Fruit fly (Drosophila melanogaster) whole organism, embryonic: Measurements from ENCODE around the gene CG8319.
A peak's percentile ranks its signal among the peaks of the same experiment; 100 is the strongest.

Experiments
- B-H1 ChIP-seq: fragments of 200-800 bp; sonication (Bioruptor generic); IDR thresholded peaks from 3 replicates; pipeline ENCODE4 v1.3.6; 2022; ENCODE audit warnings: missing biosample characterization, missing genetic modification characterization
- CG10209 ChIP-seq: fragments of 200-800 bp; sonication (Bioruptor generic); optimal IDR thresholded peaks from 3 replicates; lab custom pipeline; 2017; ENCODE audit warnings: missing biosample characterization, mild to moderate bottlenecking, missing genetic modification characterization, missing genetic modification reagents
- CG10366 ChIP-seq: fragments of 200-800 bp; sonication (Bioruptor generic); IDR thresholded peaks from 2 replicates; pipeline ENCODE4 v1.3.6; 2022; ENCODE audit warnings: missing biosample characterization, missing genetic modification characterization
- CG11247 ChIP-seq: fragments of 200-800 bp; sonication (Bioruptor generic); IDR thresholded peaks from 2 replicates; pipeline ENCODE4 v1.3.6; 2022; ENCODE audit warnings: missing biosample characterization, missing genetic modification characterization
- CG11398 ChIP-seq: fragments of 200-800 bp; sonication (Bioruptor generic); optimal IDR thresholded peaks from 2 replicates; lab custom pipeline; 2016; ENCODE audit warnings: missing biosample characterization, missing genetic modification characterization
- CG11695 ChIP-seq: fragments of 200-800 bp; sonication (Bioruptor generic); IDR thresholded peaks from 3 replicates; pipeline ENCODE4 v1.3.6; 2022; ENCODE audit warnings: missing biosample characterization, missing genetic modification characterization
- CG11696 ChIP-seq: fragments of 200-800 bp; sonication (Bioruptor generic); IDR thresholded peaks from 2 replicates; pipeline ENCODE4 v1.3.6; 2022; ENCODE audit warnings: missing biosample characterization, missing genetic modification characterization
- CG12071 ChIP-seq: fragments of 200-800 bp; sonication (Bioruptor generic); optimal IDR thresholded peaks from 3 replicates; lab custom pipeline; 2018; ENCODE audit warnings: missing biosample characterization, mild to moderate bottlenecking, missing genetic modification characterization
- CG14667 ChIP-seq: fragments of 200-800 bp; sonication (Bioruptor generic); IDR thresholded peaks from 2 replicates; pipeline ENCODE4 v1.3.6; 2022; ENCODE audit warnings: missing biosample characterization, missing genetic modification characterization
- CG14710 ChIP-seq: fragments of 200-800 bp; sonication (Bioruptor generic); optimal IDR thresholded peaks from 3 replicates; lab custom pipeline; 2019; ENCODE audit warnings: missing biosample characterization, mild to moderate bottlenecking, missing genetic modification characterization, moderate library complexity
- CG15696 ChIP-seq: fragments of 200-800 bp; sonication (Bioruptor generic); optimal IDR thresholded peaks from 2 replicates; lab custom pipeline; 2019; ENCODE audit warnings: missing biosample characterization, mild to moderate bottlenecking, missing genetic modification characterization, moderate library complexity
- CG1647 ChIP-seq: fragments of 200-800 bp; sonication (Bioruptor generic); optimal IDR thresholded peaks from 3 replicates; lab custom pipeline; 2016; ENCODE audit warnings: missing biosample characterization, missing genetic modification characterization
- CG17186 ChIP-seq: fragments of 200-800 bp; sonication (Bioruptor generic); optimal IDR thresholded peaks from 3 replicates; lab custom pipeline; 2017; ENCODE audit warnings: missing biosample characterization, missing genetic modification reagents, missing genetic modification characterization
- CG17912 ChIP-seq: fragments of 200-800 bp; sonication (Bioruptor generic); optimal IDR thresholded peaks from 2 replicates; lab custom pipeline; 2018; ENCODE audit warnings: missing biosample characterization, mild to moderate bottlenecking, missing genetic modification characterization
- CG30403 ChIP-seq: fragments of 200-800 bp; sonication (Bioruptor generic); optimal IDR thresholded peaks from 3 replicates; lab custom pipeline; 2016; ENCODE audit warnings: missing biosample characterization, missing genetic modification characterization
- CG3281 ChIP-seq: fragments of 200-800 bp; sonication (Bioruptor generic); optimal IDR thresholded peaks from 3 replicates; lab custom pipeline; 2017; ENCODE audit warnings: missing biosample characterization, mild to moderate bottlenecking, missing genetic modification characterization
- CG4707 ChIP-seq: fragments of 200-800 bp; sonication (Bioruptor generic); optimal IDR thresholded peaks from 2 replicates; lab custom pipeline; 2018; ENCODE audit warnings: missing biosample characterization, mild to moderate bottlenecking, missing genetic modification characterization, moderate library complexity
- CG6813 ChIP-seq: fragments of 200-800 bp; sonication (Bioruptor generic); optimal IDR thresholded peaks from 2 replicates; lab custom pipeline; 2017; ENCODE audit warnings: missing biosample characterization, missing genetic modification characterization, mild to moderate bottlenecking, moderate library complexity, missing genetic modification reagents
- CG6854 ChIP-seq: fragments of 200-800 bp; sonication (Bioruptor generic); optimal IDR thresholded peaks from 3 replicates; lab custom pipeline; 2017; ENCODE audit warnings: missing biosample characterization, mild to moderate bottlenecking, missing genetic modification characterization
- CG9797 ChIP-seq: fragments of 200-800 bp; sonication (Bioruptor generic); optimal IDR thresholded peaks from 3 replicates; lab custom pipeline; 2018; ENCODE audit warnings: missing biosample characterization, mild to moderate bottlenecking, missing genetic modification characterization
- CG9932 ChIP-seq: fragments of 200-800 bp; sonication (Bioruptor generic); IDR thresholded peaks from 2 replicates; pipeline ENCODE4 v1.3.6; 2022; ENCODE audit warnings: missing biosample characterization, missing genetic modification characterization
- E2f1 ChIP-seq: fragments of 200-800 bp; sonication (Bioruptor generic); IDR thresholded peaks from 2 replicates; pipeline ENCODE4 v1.3.6; 2022; ENCODE audit warnings: missing biosample characterization, missing genetic modification characterization
- HLHmδ ChIP-seq: fragments of 200-800 bp; sonication (Bioruptor generic); optimal IDR thresholded peaks from 2 replicates; lab custom pipeline; 2018; ENCODE audit warnings: missing biosample characterization, mild to moderate bottlenecking, missing genetic modification characterization, moderate library complexity
- Opbp ChIP-seq: fragments of 200-800 bp; sonication (Bioruptor generic); IDR thresholded peaks from 3 replicates; pipeline ENCODE4 v1.3.6; 2022; ENCODE audit warnings: missing biosample characterization, missing genetic modification characterization; ENCODE audit not compliant: partially characterized antibody
- Optix ChIP-seq: fragments of 200-800 bp; sonication (Bioruptor generic); IDR thresholded peaks from 3 replicates; pipeline ENCODE4 v1.3.6; 2022; ENCODE audit warnings: missing biosample characterization, missing genetic modification characterization
- Scr ChIP-seq: fragments of 200-800 bp; sonication (Bioruptor generic); IDR thresholded peaks from 2 replicates; pipeline ENCODE4 v1.3.6; 2022; ENCODE audit warnings: missing biosample characterization, missing genetic modification characterization; ENCODE audit not compliant: partially characterized antibody
- Six4 ChIP-seq: fragments of 200-800 bp; sonication (Bioruptor generic); optimal IDR thresholded peaks from 2 replicates; lab custom pipeline; 2016; ENCODE audit warnings: missing biosample characterization, missing genetic modification characterization
- Spps ChIP-seq: fragments of 200-800 bp; sonication (Bioruptor generic); optimal IDR thresholded peaks from 2 replicates; lab custom pipeline; 2018; ENCODE audit warnings: missing biosample characterization, mild to moderate bottlenecking, missing genetic modification characterization
- Sry-β ChIP-seq: fragments of 200-800 bp; sonication (Bioruptor generic); optimal IDR thresholded peaks from 2 replicates; lab custom pipeline; 2018; ENCODE audit warnings: missing biosample characterization, mild to moderate bottlenecking, missing genetic modification characterization, moderate library complexity
- TFAM ChIP-seq: fragments of 200-800 bp; sonication (Bioruptor generic); optimal IDR thresholded peaks from 2 replicates; lab custom pipeline; 2017; ENCODE audit warnings: missing biosample characterization, missing genetic modification characterization, inconsistent platforms
- abd-A ChIP-seq: fragments of 200-800 bp; sonication (Bioruptor generic); optimal IDR thresholded peaks from 3 replicates; lab custom pipeline; 2019; ENCODE audit warnings: missing biosample characterization, mild to moderate bottlenecking, missing genetic modification characterization, moderate library complexity
- ato ChIP-seq: fragments of 200-800 bp; sonication (Bioruptor generic); IDR thresholded peaks from 2 replicates; pipeline ENCODE4 v1.3.6; 2022; ENCODE audit warnings: missing biosample characterization, missing genetic modification characterization; ENCODE audit not compliant: partially characterized antibody
- bcd ChIP-seq: fragments of 200-800 bp; sonication (Bioruptor generic); optimal IDR thresholded peaks from 2 replicates; lab custom pipeline; 2017; ENCODE audit warnings: missing biosample characterization, mild to moderate bottlenecking, missing genetic modification characterization
- cad ChIP-seq: fragments of >200 bp; optimal IDR thresholded peaks from 2 replicates; lab custom pipeline; 2017; ENCODE audit warnings: missing biosample characterization, missing genetic modification characterization
- chinmo ChIP-seq: fragments of 200-800 bp; sonication (Bioruptor generic); IDR thresholded peaks from 4 replicates; pipeline ENCODE4 v1.3.6; 2022; ENCODE audit warnings: missing biosample characterization, missing genetic modification characterization; ENCODE audit not compliant: partially characterized antibody
- dimm ChIP-seq: fragments of 200-800 bp; sonication (Bioruptor generic); IDR thresholded peaks from 2 replicates; pipeline ENCODE4 v1.3.6; 2022; ENCODE audit warnings: missing biosample characterization, missing genetic modification characterization
- dysf ChIP-seq: fragments of 200-800 bp; sonication (Bioruptor generic); IDR thresholded peaks from 3 replicates; pipeline ENCODE4 v1.3.6; 2022; ENCODE audit warnings: missing biosample characterization, missing genetic modification characterization
- grau ChIP-seq: fragments of 200-800 bp; optimal IDR thresholded peaks from 3 replicates; lab custom pipeline; 2019; ENCODE audit warnings: missing biosample characterization, mild to moderate bottlenecking, missing genetic modification characterization, moderate library complexity
- gsb-n ChIP-seq: fragments of 200-800 bp; sonication (Bioruptor generic); optimal IDR thresholded peaks from 3 replicates; lab custom pipeline; 2018; ENCODE audit warnings: missing biosample characterization, mild to moderate bottlenecking, missing genetic modification characterization
- hbn ChIP-seq: fragments of 200-800 bp; sonication (Bioruptor generic); IDR thresholded peaks from 2 replicates; pipeline ENCODE4 v1.3.6; 2022; ENCODE audit warnings: missing biosample characterization, missing genetic modification characterization; ENCODE audit not compliant: partially characterized antibody
- inv ChIP-seq: fragments of 200-800 bp; sonication (Bioruptor generic); IDR thresholded peaks from 2 replicates; pipeline ENCODE4 v1.3.6; 2022; ENCODE audit warnings: missing biosample characterization, missing genetic modification characterization; ENCODE audit not compliant: partially characterized antibody
- lola ChIP-seq, 3 experiments: fragments of >200 bp in 2 of 3; fragments of 200-800 bp in 1 of 3; sonication (Bioruptor generic) in 1 of 3; optimal IDR thresholded peaks; 2 replicates each; lab custom pipeline; 2017 to 2019; ENCODE audit warnings: missing biosample characterization in 3 of 3, missing genetic modification characterization in 3 of 3, mild to moderate bottlenecking in 1 of 3, moderate library complexity in 1 of 3
- nau ChIP-seq: fragments of 200-800 bp; sonication (Bioruptor generic); optimal IDR thresholded peaks from 3 replicates; lab custom pipeline; 2017; ENCODE audit warnings: missing biosample characterization, mild to moderate bottlenecking, missing genetic modification characterization, missing genetic modification reagents
- pan ChIP-seq, 4 experiments: fragments of >200 bp in 3 of 4; fragments of 200-800 bp in 1 of 4; sonication (Bioruptor generic) in 1 of 4; optimal IDR thresholded peaks in 3 of 4; IDR thresholded peaks in 1 of 4; 2 replicates each; pipeline versions ENCODE4 v1.3.6 to Lab custom; 2017 to 2022; ENCODE audit warnings: missing biosample characterization in 2 of 4, missing genetic modification characterization in 2 of 4, mixed read lengths in 1 of 4
- sob ChIP-seq: fragments of 200-800 bp; sonication (Bioruptor generic); IDR thresholded peaks from 2 replicates; pipeline ENCODE4 v1.3.6; 2022; ENCODE audit warnings: missing biosample characterization, missing genetic modification characterization
- trh ChIP-seq: fragments of 200-800 bp; sonication (Bioruptor generic); optimal IDR thresholded peaks from 2 replicates; lab custom pipeline; 2016; ENCODE audit warnings: missing biosample characterization, missing genetic modification characterization
- usp ChIP-seq: fragments of >200 bp; optimal IDR thresholded peaks from 2 replicates; lab custom pipeline; 2017; ENCODE audit warnings: missing biosample characterization, missing genetic modification characterization
- wdn ChIP-seq: fragments of 200-800 bp; sonication (Bioruptor generic); IDR thresholded peaks from 2 replicates; pipeline ENCODE4 v1.3.6; 2022; ENCODE audit warnings: missing biosample characterization, missing genetic modification characterization
- yki ChIP-seq: fragments of >200 bp; optimal IDR thresholded peaks from 3 replicates; lab custom pipeline; 2018
- zf30C ChIP-seq: fragments of 200-800 bp; sonication (Bioruptor generic); optimal IDR thresholded peaks from 3 replicates; lab custom pipeline; 2018; ENCODE audit warnings: missing biosample characterization, mild to moderate bottlenecking, missing genetic modification characterization

The CG8319 gene

DNA sequence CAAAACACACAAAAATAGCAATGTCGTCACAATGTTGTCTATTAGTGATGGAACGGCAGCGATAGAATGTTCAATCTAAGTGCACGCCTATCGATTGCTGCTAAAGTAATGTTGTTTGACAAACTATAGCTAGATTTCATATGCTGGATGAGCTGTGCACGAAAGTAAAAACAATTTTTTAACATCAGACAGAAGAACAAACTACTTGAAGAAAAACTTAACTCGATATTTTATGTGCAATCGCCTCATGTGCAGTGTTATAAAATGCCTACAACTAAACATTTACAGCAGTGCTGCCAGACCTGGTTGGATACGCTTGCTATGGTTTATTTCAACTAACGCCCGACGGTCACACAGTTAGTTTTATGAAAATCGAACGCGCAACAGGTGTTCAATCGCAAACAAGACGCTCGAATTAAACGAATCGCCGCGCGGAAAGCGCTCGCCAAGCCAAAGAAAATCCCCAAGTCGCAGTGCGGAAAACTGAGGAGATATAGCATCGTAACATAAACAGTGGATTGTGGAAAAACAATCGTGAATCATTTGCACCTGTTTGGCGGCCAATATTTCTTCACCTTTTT, 36.1 kb upstream of the CG8319 start, which contains the start of the genes bocks and CG8312 (continued):
- TF ChIP-seq chinmo (GFP tag; lab: Robert Waterston, UW) (no peak), B-H1 (GFP tag; lab: Robert Waterston, UW) (no peak), CG6854 (GFP tag; lab: Kevin White, UChicago) (peak; percentile 1), E2f1 (no peak), pan (optimal IDR thresholded peaks at IDR 0.05; lab: Kevin White, UChicago) (no peak), pan (GFP tag; optimal IDR thresholded peaks at IDR 0.05 in 1 of 2, IDR thresholded peaks at IDR 0.05 in 1 of 2) (no peak), CG14710 (tag; lab: Kevin White, UChicago) (peak; percentile 86), CG17912 (GFP tag; lab: Kevin White, UChicago) (peak; percentile 64), CG14667 (GFP tag; lab: Robert Waterston, UW) (no peak), CG12071 (GFP tag; lab: Kevin White, UChicago) (peak; percentile 17), CG4707 (GFP tag; lab: Kevin White, UChicago) (no peak), wdn (GFP tag; lab: Robert Waterston, UW) (no peak), CG11247 (GFP tag; lab: Robert Waterston, UW) (no peak), cad (GFP tag; lab: Kevin White, UChicago) (no peak), Optix (GFP tag; lab: Robert Waterston, UW) (no peak), CG15696 (no peak), CG1647 (peak; percentile 17), Sry-β (peak; percentile 30), TFAM (GFP tag; lab: Kevin White, UChicago) (no peak), CG6813 (GFP tag; lab: Kevin White, UChicago) (no peak), zf30C (GFP tag; lab: Kevin White, UChicago) (no peak), usp (GFP tag; lab: Kevin White, UChicago) (no peak), CG10209 (GFP tag; lab: Kevin White, UChicago) (peak; percentile 16), hbn (no peak), grau (tag; lab: Kevin White, UChicago) (peak; percentile 54), Opbp (no peak), inv (GFP tag; lab: Robert Waterston, UW) (no peak), yki (lab: Kevin White, UChicago) (no peak), trh (GFP tag; lab: Kevin White, UChicago) (no peak), abd-A (no peak), lola (GFP tag; optimal IDR thresholded peaks at IDR 0.05; lab: Kevin White, UChicago) (peak in 1 of 3 experiments; percentile 30), HLHmδ (peak; percentile 27), CG3281 (GFP tag; lab: Kevin White, UChicago) (peak; percentile 19), gsb-n (tag; lab: Kevin White, UChicago) (peak; percentile 66), CG9797 (GFP tag; lab: Kevin White, UChicago) (peak; percentile 97), dimm (GFP tag; lab: Robert Waterston, UW) (no peak), CG11398 (GFP tag; lab: Kevin White, UChicago) (peak; percentile 21), nau (GFP tag; lab: Kevin White, UChicago) (no peak), CG11696 (GFP tag; lab: Robert Waterston, UW) (no peak), CG11695 (GFP tag; lab: Robert Waterston, UW) (no peak), sob (GFP tag; lab: Robert Waterston, UW) (no peak), Scr (GFP tag; lab: Robert Waterston, UW) (no peak), CG17186 (GFP tag; lab: Kevin White, UChicago) (peak; percentile 77), ato (GFP tag; lab: Robert Waterston, UW) (no peak), Six4 (GFP tag; lab: Kevin White, UChicago) (no peak), dysf (GFP tag; lab: Robert Waterston, UW) (no peak), CG10366 (no peak), CG30403 (GFP tag; lab: Kevin White, UChicago) (peak; percentile 65), bcd (GFP tag; lab: Kevin White, UChicago) (no peak), CG9932 (GFP tag; lab: Robert Waterston, UW) (no peak), Spps (peak; percentile 29)
